Worm (Caenorhabditis elegans) whole organism, L3 larva: ENCODE measurements around the gene T22F3.10.

Experiments used
- R02D3.7 ChIP-seq: fragments of 150-350 bp; optimal IDR thresholded peaks from 2 replicates; lab custom pipeline; 2014; ENCODE audit warnings: missing biosample characterization, missing genetic modification characterization
- aly-2 ChIP-seq: fragments of 150-350 bp; optimal IDR thresholded peaks from 2 replicates; lab custom pipeline; 2014; ENCODE audit warnings: missing biosample characterization, missing genetic modification characterization
- ceh-82 ChIP-seq: fragments of 150-350 bp; optimal IDR thresholded peaks from 2 replicates; lab custom pipeline; 2014; ENCODE audit warnings: missing biosample characterization, missing genetic modification characterization
- egl-27 ChIP-seq: sonication (generic microtip); optimal IDR thresholded peaks from 4 replicates; lab custom pipeline; 2017; ENCODE audit warnings: missing biosample characterization, missing genetic modification reagents, missing genetic modification characterization
- fkh-10 ChIP-seq: sonication (generic microtip); optimal IDR thresholded peaks from 2 replicates; lab custom pipeline; 2017; ENCODE audit warnings: missing biosample characterization, missing genetic modification reagents, missing genetic modification characterization
- mdl-1 ChIP-seq: fragments of 150-350 bp; optimal IDR thresholded peaks from 2 replicates; lab custom pipeline; 2014; ENCODE audit warnings: missing biosample characterization, missing genetic modification characterization
- nfya-1 ChIP-seq: sonication (generic microtip); optimal IDR thresholded peaks from 2 replicates; lab custom pipeline; 2017; ENCODE audit warnings: missing genetic modification characterization, mild to moderate bottlenecking, missing compliant biosample characterization, antibody characterized with exemption, moderate library complexity; ENCODE audit not compliant: insufficient read depth
- nhr-25 ChIP-seq: sonication (generic microtip); optimal IDR thresholded peaks from 2 replicates; lab custom pipeline; 2017; ENCODE audit warnings: missing biosample characterization, missing genetic modification characterization
- pqm-1 ChIP-seq: fragments of 150-350 bp; optimal IDR thresholded peaks from 2 replicates; lab custom pipeline; 2017; ENCODE audit warnings: missing biosample characterization, missing genetic modification characterization, inconsistent platforms
- skn-1 ChIP-seq: fragments of 150-350 bp; optimal IDR thresholded peaks from 2 replicates; lab custom pipeline; 2014; ENCODE audit warnings: missing biosample characterization, missing genetic modification characterization

- TF ChIP-seq fkh-10 (no peak), nhr-25 (no peak), skn-1 (tag; lab: Kevin White, UChicago) (no peak), nfya-1 (tag; lab: Kevin White, UChicago) (no peak), ceh-82 (tag; lab: Kevin White, UChicago) (no peak), aly-2 (no peak), pqm-1 (no peak), mdl-1 (tag; lab: Kevin White, UChicago) (no peak), R02D3.7 (tag; lab: Kevin White, UChicago) (no peak), egl-27 (no peak)
Measured at ce11 chrV:3647862-3648261, 36.3 kb upstream of the T22F3.10 start, which contains the start of gene F59B1.10.
